Worm (Caenorhabditis elegans) whole organism, late embryonic: Measurements from ENCODE around the gene T05A8.11.

Source experiments
- C08G9.2 ChIP-seq: sonication (generic microtip); optimal IDR thresholded peaks from 2 replicates; lab custom pipeline; 2016; ENCODE audit warnings: mild to moderate bottlenecking, missing genetic modification characterization, moderate library complexity, missing compliant biosample characterization
- C38D4.7 ChIP-seq: fragments of 200-800 bp; sonication (Bioruptor generic); optimal IDR thresholded peaks from 2 replicates; lab custom pipeline; 2018; ENCODE audit warnings: mild to moderate bottlenecking, missing genetic modification characterization, moderate library complexity, missing compliant biosample characterization
- F13H6.1 ChIP-seq: sonication (generic microtip); optimal IDR thresholded peaks from 2 replicates; lab custom pipeline; 2016; ENCODE audit warnings: missing genetic modification characterization, missing compliant biosample characterization
- K02D7.2 ChIP-seq: sonication (generic microtip); optimal IDR thresholded peaks from 2 replicates; lab custom pipeline; 2017; ENCODE audit warnings: mild to moderate bottlenecking, missing genetic modification characterization, missing compliant biosample characterization
- ahr-1 ChIP-seq: sonication (generic microtip); optimal IDR thresholded peaks from 2 replicates; lab custom pipeline; 2016; ENCODE audit warnings: missing genetic modification characterization, missing compliant biosample characterization
- ceh-14 ChIP-seq: sonication (generic microtip); optimal IDR thresholded peaks from 2 replicates; lab custom pipeline; 2016; ENCODE audit warnings: missing genotype, missing genetic modification characterization, missing compliant biosample characterization
- ceh-18 ChIP-seq: sonication (generic microtip); optimal IDR thresholded peaks from 2 replicates; lab custom pipeline; 2016; ENCODE audit warnings: missing genetic modification characterization, missing compliant biosample characterization
- ceh-19 ChIP-seq: fragments of 200-800 bp; sonication (Bioruptor generic); optimal IDR thresholded peaks from 2 replicates; lab custom pipeline; 2018; ENCODE audit warnings: mild to moderate bottlenecking, missing genetic modification characterization, missing compliant biosample characterization
- ceh-2 ChIP-seq: sonication (generic microtip); optimal IDR thresholded peaks from 2 replicates; lab custom pipeline; 2016; ENCODE audit warnings: missing genotype, missing genetic modification characterization, missing compliant biosample characterization
- ceh-22 ChIP-seq: sonication (generic microtip); optimal IDR thresholded peaks from 2 replicates; lab custom pipeline; 2017; ENCODE audit warnings: missing biosample characterization, missing genetic modification characterization
- ceh-45 ChIP-seq: fragments of 200-800 bp; sonication (Bioruptor generic); IDR thresholded peaks from 2 replicates; pipeline ENCODE4 v1.3.6; 2022; ENCODE audit warnings: missing genetic modification reagents, missing genetic modification characterization, missing compliant biosample characterization
- ceh-48 ChIP-seq: sonication (generic microtip); optimal IDR thresholded peaks from 2 replicates; lab custom pipeline; 2016; ENCODE audit warnings: missing genetic modification characterization, inconsistent platforms, missing compliant biosample characterization
- ceh-6 ChIP-seq: fragments of 200-800 bp; sonication (Bioruptor generic); optimal IDR thresholded peaks from 2 replicates; lab custom pipeline; 2018; ENCODE audit warnings: mild to moderate bottlenecking, missing genetic modification characterization, missing compliant biosample characterization
- ceh-9 ChIP-seq: sonication (generic microtip); optimal IDR thresholded peaks from 2 replicates; lab custom pipeline; 2016; ENCODE audit warnings: mild to moderate bottlenecking, missing genetic modification characterization, inconsistent platforms, missing compliant biosample characterization
- dve-1 ChIP-seq: sonication (generic microtip); optimal IDR thresholded peaks from 2 replicates; lab custom pipeline; 2017; ENCODE audit warnings: antibody characterized with exemption, mild to moderate bottlenecking, missing genetic modification characterization, missing compliant biosample characterization
- elt-2 ChIP-seq: sonication (generic microtip); optimal IDR thresholded peaks from 2 replicates; lab custom pipeline; 2016; ENCODE audit warnings: missing genetic modification reagents, missing genetic modification characterization, missing compliant biosample characterization
- ets-4 ChIP-seq: sonication (generic microtip); optimal IDR thresholded peaks from 2 replicates; lab custom pipeline; 2016; ENCODE audit warnings: missing genetic modification characterization, missing compliant biosample characterization
- hlh-13 ChIP-seq: fragments of 200-800 bp; sonication (Bioruptor generic); optimal IDR thresholded peaks from 2 replicates; lab custom pipeline; 2018; ENCODE audit warnings: mild to moderate bottlenecking, missing genetic modification characterization, missing compliant biosample characterization
- hlh-30 ChIP-seq: sonication (generic microtip); optimal IDR thresholded peaks from 2 replicates; lab custom pipeline; 2017; ENCODE audit warnings: antibody characterized with exemption, missing genetic modification characterization, missing compliant biosample characterization; ENCODE audit not compliant: insufficient read depth
- hlh-6 ChIP-seq: sonication (generic microtip); optimal IDR thresholded peaks from 2 replicates; lab custom pipeline; 2016; ENCODE audit warnings: missing genotype, missing genetic modification characterization, missing compliant biosample characterization
- hlh-8 ChIP-seq: sonication (generic microtip); optimal IDR thresholded peaks from 2 replicates; lab custom pipeline; 2016; ENCODE audit warnings: missing genotype, missing genetic modification characterization, missing compliant biosample characterization
- nfya-1 ChIP-seq: sonication (generic microtip); optimal IDR thresholded peaks from 2 replicates; lab custom pipeline; 2017; ENCODE audit warnings: missing genetic modification characterization, mild to moderate bottlenecking, missing compliant biosample characterization, antibody characterized with exemption, moderate library complexity
- pat-9 ChIP-seq: fragments of 200-800 bp; sonication (Bioruptor generic); optimal IDR thresholded peaks from 2 replicates; lab custom pipeline; 2018; ENCODE audit warnings: mild to moderate bottlenecking, missing genetic modification characterization, moderate library complexity, missing compliant biosample characterization
- pax-1 ChIP-seq: fragments of 150-350 bp; optimal IDR thresholded peaks from 2 replicates; lab custom pipeline; 2014; ENCODE audit warnings: missing biosample characterization, missing genetic modification characterization
- pha-2 ChIP-seq: sonication (generic microtip); optimal IDR thresholded peaks from 2 replicates; lab custom pipeline; 2017; ENCODE audit warnings: mild to moderate bottlenecking, missing genetic modification characterization, missing compliant biosample characterization
- pqm-1 ChIP-seq: sonication (generic microtip); optimal IDR thresholded peaks from 2 replicates; lab custom pipeline; 2016; ENCODE audit warnings: missing genetic modification characterization, missing compliant biosample characterization
- rnt-1 ChIP-seq: sonication (generic microtip); optimal IDR thresholded peaks from 2 replicates; lab custom pipeline; 2016; ENCODE audit warnings: missing genetic modification characterization, missing compliant biosample characterization
- sox-4 ChIP-seq: sonication (generic microtip); optimal IDR thresholded peaks from 2 replicates; lab custom pipeline; 2017; ENCODE audit warnings: mild to moderate bottlenecking, missing genetic modification characterization, inconsistent platforms, missing compliant biosample characterization
- unc-42 ChIP-seq: sonication (generic microtip); optimal IDR thresholded peaks from 2 replicates; lab custom pipeline; 2016; ENCODE audit warnings: missing genotype, missing genetic modification characterization, missing compliant biosample characterization
- unc-55 ChIP-seq: sonication (generic microtip); optimal IDR thresholded peaks from 2 replicates; lab custom pipeline; 2017; ENCODE audit warnings: missing biosample characterization, missing genetic modification reagents, missing genetic modification characterization

T05A8.11 gene

DNA sequence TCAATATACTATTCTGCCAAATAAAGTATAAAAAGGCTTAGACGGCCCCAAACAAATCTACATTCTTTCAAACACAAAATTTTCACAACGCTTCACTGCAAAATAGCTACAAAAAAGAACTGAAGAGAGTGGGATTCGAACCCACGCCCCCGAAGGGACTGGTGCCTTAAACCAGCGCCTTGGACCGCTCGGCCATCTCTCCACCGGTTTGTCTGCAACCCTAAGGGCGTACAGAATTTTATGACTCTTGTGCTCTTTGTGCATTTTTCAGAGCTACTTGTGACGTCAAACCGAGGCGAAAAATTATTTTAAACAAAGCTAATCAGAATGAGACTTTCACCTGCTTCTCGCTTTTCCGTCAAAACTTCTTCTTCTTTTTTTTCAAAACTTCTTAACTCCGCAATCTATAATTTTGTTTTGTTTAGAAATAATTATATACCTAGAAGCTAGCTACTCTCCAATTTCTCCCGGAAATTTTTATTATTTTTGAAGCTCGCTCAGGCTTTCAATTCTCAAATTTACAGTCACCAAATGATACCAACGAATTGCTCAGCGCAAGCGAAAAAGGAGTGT lies 10.8 kb upstream of the T05A8.11 start, which contains the start of gene T05A8.8:
Gene T05A8.8, plus strand, starts transcription at position 523 of the 573 bp plus-strand sequence.
- no peak for TF ChIP-seq hlh-30 (tag; lab: Kevin White, UChicago)
- TF ChIP-seq pat-9 = no peak
- TF ChIP-seq ceh-6 (GFP tag; lab: Kevin White, UChicago) = no peak
- no peak for TF ChIP-seq ceh-18 (tag; lab: Kevin White, UChicago)
- no peak for TF ChIP-seq C38D4.7
- TF ChIP-seq pqm-1 (tag; lab: Kevin White, UChicago) = no peak
- no peak for TF ChIP-seq ceh-48 (tag; lab: Kevin White, UChicago)
- TF ChIP-seq unc-42 (tag; lab: Kevin White, UChicago) = no peak
- TF ChIP-seq ceh-2 (tag; lab: Kevin White, UChicago) = no peak
- no peak for TF ChIP-seq ets-4 (tag; lab: Kevin White, UChicago)
- TF ChIP-seq ceh-14 (tag; lab: Kevin White, UChicago) = no peak
- TF ChIP-seq ceh-19 (GFP tag; lab: Kevin White, UChicago) = no peak
- no peak for TF ChIP-seq ceh-45

DNA sequence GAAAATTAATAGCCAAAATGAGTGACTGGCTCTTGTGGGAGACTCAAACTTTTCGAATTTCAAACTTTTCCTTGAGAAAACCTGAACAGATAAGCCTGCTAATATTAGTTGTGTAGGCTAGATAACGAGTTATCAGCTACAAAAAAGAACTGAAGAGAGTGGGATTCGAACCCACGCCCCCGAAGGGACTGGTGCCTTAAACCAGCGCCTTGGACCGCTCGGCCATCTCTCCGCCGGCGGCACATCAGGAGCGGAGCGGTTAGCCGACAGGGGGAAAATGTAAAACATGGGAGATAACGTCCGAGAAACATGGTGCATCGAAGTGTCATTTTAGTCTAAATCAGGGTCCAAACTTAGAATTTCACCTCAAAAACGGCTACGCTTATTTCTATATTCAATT lies 10.2 kb upstream of the T05A8.11 start:
- TF ChIP-seq nfya-1 (tag; lab: Kevin White, UChicago) = no peak
- no peak for TF ChIP-seq unc-55 (GFP tag; lab: Kevin White, UChicago)
- no peak for TF ChIP-seq ceh-9 (tag; lab: Kevin White, UChicago)
- no peak for TF ChIP-seq pax-1
- no peak for TF ChIP-seq ceh-22 (tag; lab: Kevin White, UChicago)
- no peak for TF ChIP-seq sox-4 (tag; lab: Kevin White, UChicago)
- no peak for TF ChIP-seq ceh-14 (tag; lab: Kevin White, UChicago)
- TF ChIP-seq pat-9 = no peak
- TF ChIP-seq hlh-6 = no peak
- TF ChIP-seq pqm-1 (tag; lab: Kevin White, UChicago) = no peak
- TF ChIP-seq, all 69 proteins: peak for 0

DNA sequence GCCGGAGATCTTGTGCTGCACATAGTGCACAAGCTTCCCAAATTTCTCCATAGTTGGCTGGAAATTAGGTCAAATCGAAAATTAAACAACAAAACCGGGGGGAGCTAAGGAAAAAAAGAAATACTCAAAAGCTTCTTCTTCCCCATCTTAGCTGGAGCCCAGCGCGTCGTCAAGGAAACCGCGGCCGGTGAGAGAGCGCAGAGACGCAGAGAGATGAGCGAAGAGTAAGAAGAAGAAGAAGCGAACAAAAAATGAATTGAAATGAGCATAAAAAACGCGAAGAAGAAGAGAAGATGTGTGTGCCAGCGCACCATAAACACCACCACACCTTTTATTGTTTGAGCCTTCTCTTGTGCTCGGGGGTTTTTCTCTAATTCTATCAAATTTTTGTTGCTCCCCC lies 9.7 kb upstream of the T05A8.11 start, which contains the start of gene wdr-31:
Gene wdr-31, minus strand, starts transcription at position 101 of the 400 bp plus-strand sequence.
- TF ChIP-seq dve-1 (tag; lab: Kevin White, UChicago) (no peak), K02D7.2 (tag; lab: Kevin White, UChicago) (no peak), elt-2 (tag; lab: Kevin White, UChicago) (no peak), F13H6.1 (tag; lab: Kevin White, UChicago) (no peak), pha-2 (no peak), unc-42 (tag; lab: Kevin White, UChicago) (no peak), pat-9 (no peak), ceh-18 (tag; lab: Kevin White, UChicago) (no peak), ahr-1 (tag; lab: Kevin White, UChicago) (no peak), hlh-8 (tag; lab: Kevin White, UChicago) (no peak)

DNA sequence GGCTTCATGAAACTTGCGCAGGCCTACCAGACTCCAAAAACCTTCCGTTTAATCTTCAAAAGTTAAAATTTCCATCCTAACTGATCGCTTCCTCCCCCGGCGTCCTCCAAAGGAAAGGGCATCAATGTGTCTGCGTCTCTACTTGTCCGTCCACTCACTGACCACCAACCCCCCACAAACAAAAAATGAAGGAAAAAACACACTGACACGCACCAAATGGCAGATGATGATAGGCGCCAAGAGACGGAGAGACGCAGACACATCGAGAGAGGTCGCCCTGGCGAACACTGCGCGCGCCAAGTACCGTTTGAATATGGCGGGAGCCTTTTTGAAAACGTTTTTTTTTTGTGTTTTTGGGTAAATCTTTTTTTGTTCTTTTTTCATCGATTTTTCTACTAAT lies 9.3 kb upstream of the T05A8.11 start:
- no peak for TF ChIP-seq rnt-1 (tag; lab: Kevin White, UChicago)
- peak; percentile 49 for TF ChIP-seq nfya-1 (tag; lab: Kevin White, UChicago)

DNA sequence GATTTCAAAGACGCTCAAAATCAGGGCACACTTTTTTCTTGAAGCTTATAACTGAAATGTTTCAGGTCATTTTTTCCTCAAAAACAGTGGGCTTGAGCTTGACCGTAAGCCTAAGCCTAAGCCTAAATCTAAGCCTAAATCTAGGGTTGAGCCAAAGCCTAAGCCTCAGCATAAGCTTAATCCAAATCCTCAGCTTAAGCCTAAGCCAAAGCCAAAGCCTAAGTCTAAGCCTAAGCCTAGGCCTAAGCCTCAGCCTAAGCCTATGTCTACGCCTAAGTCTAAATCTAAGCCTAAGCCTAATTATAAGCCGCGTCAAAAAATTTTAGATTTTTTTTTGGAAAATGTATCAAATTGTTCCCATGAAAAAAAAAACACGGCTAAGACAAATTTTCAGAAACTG lies 8.8 kb upstream of the T05A8.11 start:
- TF ChIP-seq hlh-13 (GFP tag; lab: Kevin White, UChicago) = no peak
- peak; percentile 82 for TF ChIP-seq dve-1 (tag; lab: Kevin White, UChicago)
- no peak for TF ChIP-seq hlh-30 (tag; lab: Kevin White, UChicago)

DNA sequence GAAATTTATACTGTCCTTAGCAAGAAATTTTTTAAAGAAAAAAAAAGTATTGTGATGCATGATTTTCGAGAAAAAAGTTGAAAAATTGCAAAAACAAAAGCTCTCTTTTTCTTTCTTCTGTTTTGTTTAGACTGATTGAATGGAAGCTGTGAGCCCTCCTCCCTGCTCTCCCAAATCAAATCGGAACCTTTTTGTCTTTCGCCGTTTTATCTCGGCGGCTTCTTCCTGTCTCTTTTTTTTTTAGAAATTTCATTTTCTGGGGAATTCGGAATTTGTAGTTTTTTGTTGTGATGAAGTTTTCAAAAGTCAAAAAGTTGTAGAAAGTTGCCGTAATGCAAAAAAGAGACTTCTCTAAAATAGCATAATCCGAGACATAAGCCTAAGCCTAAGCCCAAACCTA lies 5.2 kb upstream of the T05A8.11 start:
- TF ChIP-seq C08G9.2 (tag; lab: Kevin White, UChicago) (no peak), unc-42 (tag; lab: Kevin White, UChicago) (peak; percentile 34)
